Worm (Caenorhabditis elegans): ENCODE measurements around the gene srbc-12.
"Not testable (repeated sequence)": the region's sequence is repeated elsewhere in the genome, so short reads cannot be mapped to it uniquely, and the experiment has no call there.

The srbc-12 gene

DNA sequence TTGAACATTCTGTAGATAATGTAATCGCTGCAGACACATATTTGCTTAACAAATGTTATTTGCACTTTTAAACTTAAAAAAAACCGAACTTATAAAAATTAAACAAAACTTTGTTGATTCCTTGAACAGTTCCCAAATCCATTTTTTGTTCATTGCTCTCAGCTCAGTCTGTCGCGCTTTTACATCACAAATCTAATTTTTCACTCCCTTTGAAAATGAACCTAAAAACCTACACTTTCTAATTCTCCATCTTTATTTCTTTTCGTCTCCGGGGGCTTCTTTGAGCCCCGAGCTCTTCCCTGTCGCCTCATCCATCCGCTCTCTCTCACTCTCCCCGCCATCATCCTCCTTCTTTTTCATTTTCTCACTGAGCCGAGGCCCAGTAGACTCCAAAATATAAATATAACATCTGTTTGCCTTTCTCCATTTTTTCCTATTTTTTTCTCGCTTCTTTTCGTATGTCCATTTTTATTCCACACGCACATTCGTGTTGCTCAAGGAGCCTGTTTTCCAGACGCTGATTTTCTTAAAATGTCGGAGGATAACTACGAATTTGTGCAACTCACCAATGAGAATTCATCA lies 39.2 kb upstream of the srbc-12 start, which contains the start of gene R13D11.4:
Gene R13D11.4, plus strand, starts transcription at position 532 of the 582 bp plus-strand sequence.
- TF ChIP-seq lin-54 (GFP tag; optimal IDR thresholded peaks at IDR 0.05) (no peak), Y53G8AR.9 (GFP tag; conservative IDR thresholded peaks at IDR 0.05) (no peak), ztf-25 (GFP tag; IDR thresholded peaks at IDR 0.05) (no peak), nhr-90 (tag; optimal IDR thresholded peaks at IDR 0.05) (no peak), lin-40 (tag; optimal IDR thresholded peaks at IDR 0.05) (no peak), chd-7 (tag; optimal IDR thresholded peaks at IDR 0.05) (no peak), mes-4 (tag; optimal IDR thresholded peaks at IDR 0.05) (no peak)

DNA sequence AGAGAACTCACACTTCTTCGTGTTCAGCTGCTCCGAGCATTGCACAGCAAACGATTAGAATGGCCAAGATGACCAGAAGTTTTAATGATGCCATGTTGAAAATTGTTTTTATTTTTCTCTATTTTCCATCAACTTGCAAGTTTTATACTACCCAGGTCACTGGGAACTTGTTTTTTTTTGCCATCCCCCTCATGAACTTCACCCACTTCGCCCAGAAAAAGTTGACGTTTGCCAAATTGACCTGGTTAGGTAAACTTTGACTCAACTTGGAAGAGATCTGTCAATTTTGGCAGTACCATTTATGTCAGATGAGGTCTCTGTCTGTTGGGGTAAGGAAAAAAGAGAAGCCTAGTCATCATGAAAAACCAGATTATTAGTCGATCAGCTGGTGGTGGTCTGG lies 36.5 kb upstream of the srbc-12 start, which contains the start of gene R13D11.10:
Gene R13D11.10, minus strand, starts transcription at position 101 of the 400 bp plus-strand sequence.
- TF ChIP-seq ztf-25 (GFP tag; IDR thresholded peaks at IDR 0.05) (no peak), xnd-1 (tag; optimal IDR thresholded peaks at IDR 0.05) (no peak)

DNA sequence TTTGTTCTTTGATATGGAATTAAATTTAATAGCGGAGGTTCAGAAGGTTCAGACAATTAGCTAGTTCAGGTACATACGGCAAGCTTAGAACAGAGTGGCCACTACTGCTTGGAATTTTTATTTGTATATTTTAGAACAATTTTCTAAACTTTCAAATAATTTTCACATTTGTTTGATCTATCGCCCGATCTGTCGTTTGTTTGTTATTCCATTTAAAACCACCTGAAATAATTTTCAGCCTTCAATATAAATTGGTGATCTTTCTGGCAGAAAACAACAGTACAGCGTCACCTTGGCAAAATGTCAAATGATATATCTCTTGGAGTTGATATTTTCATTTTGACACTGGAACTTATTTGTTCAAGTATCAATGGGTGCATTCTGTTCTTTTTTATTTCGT lies 34.9 kb upstream of the srbc-12 start, which contains the start of gene R13D11.3:
Gene R13D11.3, plus strand, starts transcription at position 301 of the 400 bp plus-strand sequence.
- no peak for TF ChIP-seq F22D6.2 (tag; optimal IDR thresholded peaks at IDR 0.05)
- no peak for TF ChIP-seq egl-18 (GFP tag; IDR thresholded peaks at IDR 0.05)
- TF ChIP-seq ceh-79 (tag; optimal IDR thresholded peaks at IDR 0.05) = no peak
- no peak for TF ChIP-seq tbx-9 (tag; optimal IDR thresholded peaks at IDR 0.05; ENCODE audit: borderline replicate concordance)
- no peak for TF ChIP-seq xnd-1 (tag; optimal IDR thresholded peaks at IDR 0.05)
- TF ChIP-seq attf-3 (GFP tag; conservative IDR thresholded peaks at IDR 0.05) = no peak
- TF ChIP-seq mxl-1 (tag; optimal IDR thresholded peaks at IDR 0.05) = no peak
- no peak for TF ChIP-seq lin-40 (tag; optimal IDR thresholded peaks at IDR 0.05)
- TF ChIP-seq nfyb-1 (GFP tag; IDR thresholded peaks at IDR 0.05) = no peak
- no peak for TF ChIP-seq Y53F4B.3 (GFP tag; IDR thresholded peaks at IDR 0.05)

DNA sequence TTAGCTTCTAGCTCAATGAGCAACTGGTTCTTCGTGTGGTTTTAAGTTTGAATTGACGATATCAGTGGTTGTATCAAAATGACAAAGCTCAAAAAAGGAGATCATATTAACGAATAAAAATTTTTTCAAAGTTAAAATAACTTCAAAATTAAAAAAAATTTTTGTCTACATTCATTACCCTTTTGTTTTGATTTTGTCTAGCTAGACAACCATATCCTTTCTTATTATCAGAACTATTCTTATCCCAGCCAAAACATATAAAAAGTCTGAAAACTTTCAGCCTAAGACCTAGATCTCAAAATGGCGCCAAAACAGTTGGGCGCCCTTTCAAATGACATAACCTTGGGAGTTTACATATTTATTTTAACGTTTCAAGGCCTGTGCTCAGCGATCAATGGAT lies 32.4 kb upstream of the srbc-12 start, which contains the start of gene R13D11.1:
Gene R13D11.1, plus strand, starts transcription at position 301 of the 400 bp plus-strand sequence.
- TF ChIP-seq ztf-3 (GFP tag; optimal IDR thresholded peaks at IDR 0.05) = no peak
- TF ChIP-seq bed-2 (GFP tag; IDR thresholded peaks at IDR 0.05) = no peak
- no peak for TF ChIP-seq rpc-1 (optimal IDR thresholded peaks at IDR 0.05)
- no peak for TF ChIP-seq rpc-1 (tag; optimal IDR thresholded peaks at IDR 0.05)
- no peak for TF ChIP-seq K12H6.12 (tag; optimal IDR thresholded peaks at IDR 0.05)
- no peak for TF ChIP-seq attf-6 (GFP tag; IDR thresholded peaks at IDR 0.05)
- no peak for TF ChIP-seq him-1 (tag; optimal IDR thresholded peaks at IDR 0.05)
- no peak for TF ChIP-seq F39B2.1 (GFP tag; IDR thresholded peaks at IDR 0.05)
- no peak for TF ChIP-seq B0261.1 (tag; optimal IDR thresholded peaks at IDR 0.05)
- TF ChIP-seq chd-7 (tag; optimal IDR thresholded peaks at IDR 0.05) = no peak
- no peak for TF ChIP-seq madf-10 (tag; optimal IDR thresholded peaks at IDR 0.05)
- TF ChIP-seq ceh-40 (GFP tag; IDR thresholded peaks at IDR 0.05) = no peak
- no peak for TF ChIP-seq snpc-4 (GFP tag; optimal IDR thresholded peaks at IDR 0.05)
- TF ChIP-seq snpc-4 (tag; optimal IDR thresholded peaks at IDR 0.05) = no peak
- TF ChIP-seq ceh-58 (GFP tag; IDR thresholded peaks at IDR 0.05) = no peak
- TF ChIP-seq D2030.7 (GFP tag; IDR thresholded peaks at IDR 0.05) = no peak
- TF ChIP-seq F49E8.2 (tag; optimal IDR thresholded peaks at IDR 0.05; ENCODE audit: insufficient read depth) = no peak

DNA sequence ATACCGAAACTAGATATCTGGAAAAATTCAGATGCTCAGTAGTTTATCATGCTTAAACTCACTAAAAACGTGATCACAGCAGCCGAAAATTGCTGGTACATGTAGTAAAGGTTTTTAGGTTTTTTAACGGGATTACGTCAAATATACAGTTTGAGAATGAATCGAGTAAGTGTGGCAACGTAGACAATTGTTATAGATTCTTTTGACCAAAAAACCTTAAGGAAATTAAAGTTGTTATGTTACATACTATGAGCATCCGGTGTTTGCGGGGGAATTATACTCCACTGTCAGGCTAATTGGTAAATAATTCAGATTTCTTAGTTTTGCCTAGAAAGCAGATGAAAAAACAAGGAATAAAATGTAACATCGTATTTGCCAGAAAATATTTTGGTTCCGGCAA lies 29.0 kb upstream of the srbc-12 start, which contains the start of gene srx-32:
Gene srx-32, minus strand, starts transcription at position 101 of the 400 bp plus-strand sequence.
- not testable (repeated sequence) for TF ChIP-seq rcor-1 (GFP tag; IDR thresholded peaks at IDR 0.05); mel-28 (tag; optimal IDR thresholded peaks at IDR 0.05; ENCODE audit: borderline replicate concordance); unc-130 (GFP tag; optimal IDR thresholded peaks at IDR 0.05)

Measured in whole organism, young adult.